Fruit fly (Drosophila melanogaster): ENCODE measurements around the gene CG12991.

Gene CG12991

DNA sequence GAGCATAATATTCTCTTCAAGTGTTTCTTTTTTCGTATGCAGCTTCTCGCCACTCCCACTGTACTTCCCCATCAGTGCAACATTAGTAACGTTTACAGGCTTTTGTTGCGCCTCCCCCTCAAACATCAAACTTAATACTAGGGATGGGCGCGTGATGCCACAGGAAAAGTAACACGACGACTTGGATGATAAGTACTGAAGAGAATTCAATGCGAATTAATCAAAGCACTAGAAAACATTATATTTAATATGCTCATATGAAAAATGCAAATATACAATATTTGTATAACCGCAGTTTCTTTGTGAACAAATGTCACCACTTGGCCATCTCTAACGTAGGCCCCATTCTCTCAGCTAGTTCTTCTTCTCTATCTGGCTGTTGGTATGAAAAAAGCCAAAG lies 24.5 kb upstream of the CG12991 start:
- TF ChIP-seq Sp1 (GFP tag; optimal IDR thresholded peaks at IDR 0.05) (no peak), Dif (GFP tag; optimal IDR thresholded peaks at IDR 0.05; ENCODE audit: partially characterized antibody) (no peak), dsf (GFP tag; optimal IDR thresholded peaks at IDR 0.05; ENCODE audit: borderline replicate concordance) (no peak), CrebA (GFP tag; optimal IDR thresholded peaks at IDR 0.05; ENCODE audit: borderline replicate concordance) (no peak), Jra (GFP tag; optimal IDR thresholded peaks at IDR 0.05) (no peak), Abd-B (GFP tag; optimal IDR thresholded peaks at IDR 0.05) (no peak), tai (GFP tag; optimal IDR thresholded peaks at IDR 0.05) (no peak), psq (GFP tag; optimal IDR thresholded peaks at IDR 0.05) (no peak)

DNA sequence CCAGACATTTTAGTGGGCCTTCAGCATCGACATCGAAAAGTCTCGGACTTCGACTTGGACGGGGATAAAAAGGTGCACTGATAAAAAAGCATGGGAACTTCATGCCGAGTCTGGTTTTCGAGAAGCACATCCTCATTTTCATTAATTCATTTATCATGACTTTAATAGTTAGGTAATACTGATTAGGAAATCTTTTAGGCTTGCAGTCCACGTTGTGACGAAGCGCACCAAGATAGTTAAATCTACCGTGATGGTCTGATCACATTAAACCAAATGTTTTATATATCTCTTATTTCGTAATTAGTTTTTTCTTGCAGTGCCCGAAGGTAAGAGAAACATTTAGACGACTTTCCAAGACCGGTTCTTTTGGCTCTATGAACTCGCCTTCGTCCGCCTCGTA lies 21.0 kb upstream of the CG12991 start:
- no peak for TF ChIP-seq Dif (GFP tag; optimal IDR thresholded peaks at IDR 0.05; ENCODE audit: partially characterized antibody)
- TF ChIP-seq Hnf4 (GFP tag; optimal IDR thresholded peaks at IDR 0.05) = no peak
- no peak for TF ChIP-seq GATAd (GFP tag; optimal IDR thresholded peaks at IDR 0.05)
- peak; percentile 5 for TF ChIP-seq rgr (GFP tag; optimal IDR thresholded peaks at IDR 0.05)
- TF ChIP-seq foxo (GFP tag; optimal IDR thresholded peaks at IDR 0.05) = peak in 1 of 2 experiments; percentile 16
- TF ChIP-seq lola (GFP tag; optimal IDR thresholded peaks at IDR 0.05) = no peak
- TF ChIP-seq fru (GFP tag; optimal IDR thresholded peaks at IDR 0.05) = peak; percentile 5
- TF ChIP-seq Sp1 (GFP tag; optimal IDR thresholded peaks at IDR 0.05) = no peak
- peak; percentile 3 for TF ChIP-seq h (GFP tag; optimal IDR thresholded peaks at IDR 0.05)
- no peak for TF ChIP-seq N (GFP tag; optimal IDR thresholded peaks at IDR 0.05)
- TF ChIP-seq tai (GFP tag; optimal IDR thresholded peaks at IDR 0.05) = no peak

DNA sequence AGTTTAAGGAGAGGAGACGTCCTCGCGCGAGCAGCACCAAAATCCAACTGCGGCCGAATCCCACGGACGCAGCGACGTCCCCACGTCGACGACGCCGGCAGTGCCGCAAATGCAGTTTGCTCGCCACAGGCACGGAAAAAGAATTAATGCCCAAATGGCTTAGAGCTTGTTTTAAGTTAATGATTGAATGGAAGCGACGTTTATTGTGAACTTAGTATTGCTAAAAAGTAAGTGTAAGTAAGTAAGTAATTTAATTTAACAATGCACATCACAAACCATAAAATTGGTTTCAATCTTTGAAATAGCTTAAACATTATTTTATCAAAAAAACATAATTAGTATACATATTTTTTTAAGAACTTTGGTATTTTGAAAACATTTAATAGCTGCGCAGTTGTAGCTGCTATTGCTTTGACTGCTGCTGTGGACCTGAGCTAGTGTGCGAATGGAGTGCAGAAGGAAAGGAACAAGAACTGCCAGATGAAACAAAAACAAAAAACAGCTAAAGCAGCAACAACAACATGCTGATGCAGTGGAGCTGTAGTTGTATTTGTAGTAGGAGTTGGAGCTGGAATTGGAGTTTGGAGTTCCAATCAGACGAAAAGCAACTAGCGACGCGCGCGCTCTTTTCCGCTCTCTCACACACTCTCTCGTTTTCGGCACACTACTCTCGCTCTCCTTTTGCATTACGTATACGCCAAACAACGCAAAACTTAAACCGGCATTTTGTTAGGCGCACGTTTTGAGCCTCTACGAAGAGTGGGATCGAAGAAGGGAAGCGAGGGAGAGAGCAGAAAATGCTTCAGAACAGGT lies 18.3 kb upstream of the CG12991 start, which contains the start of gene CG43658:
CG43658 (minus strand) TSS at position 51 of the 813 bp plus-strand sequence.
- no peak for TF ChIP-seq lola (GFP tag; optimal IDR thresholded peaks at IDR 0.05)
- no peak for TF ChIP-seq pan (optimal IDR thresholded peaks at IDR 0.05)
- TF ChIP-seq Dfd (GFP tag; optimal IDR thresholded peaks at IDR 0.05) = no peak
- TF ChIP-seq rgr (GFP tag; optimal IDR thresholded peaks at IDR 0.05) = peak; percentile 86
- no peak for TF ChIP-seq sv (GFP tag; optimal IDR thresholded peaks at IDR 0.05)
- TF ChIP-seq Mio (GFP tag; optimal IDR thresholded peaks at IDR 0.05) = no peak
- TF ChIP-seq Hnf4 (GFP tag; optimal IDR thresholded peaks at IDR 0.05) = peak; percentile 56
- peak; percentile 46 for TF ChIP-seq Jra (GFP tag; optimal IDR thresholded peaks at IDR 0.05)
- TF ChIP-seq Dif (GFP tag; optimal IDR thresholded peaks at IDR 0.05; ENCODE audit: partially characterized antibody) = peak; percentile 53
- peak; percentile 8 to 92 for TF ChIP-seq foxo (GFP tag; optimal IDR thresholded peaks at IDR 0.05)
- TF ChIP-seq h (GFP tag; optimal IDR thresholded peaks at IDR 0.05) = peak; percentile 90
- TF ChIP-seq br (GFP tag; optimal IDR thresholded peaks at IDR 0.05) = peak; percentile 86
- TF ChIP-seq Sp1 (GFP tag; optimal IDR thresholded peaks at IDR 0.05) = peak; percentile 94
- no peak for TF ChIP-seq Abd-B (GFP tag; optimal IDR thresholded peaks at IDR 0.05)
- peak; percentile 91 for TF ChIP-seq dmrt93B (GFP tag; optimal IDR thresholded peaks at IDR 0.05)
- peak; percentile 78 for TF ChIP-seq woc (GFP tag; optimal IDR thresholded peaks at IDR 0.05)
- peak; percentile 61 to 62 for TF ChIP-seq dl (GFP tag; optimal IDR thresholded peaks at IDR 0.05; ENCODE audit: insufficient read depth in 1 of 2, partially characterized antibody in 2 of 2)
- peak; percentile 82 for TF ChIP-seq sage (GFP tag; optimal IDR thresholded peaks at IDR 0.05)
- TF ChIP-seq psq (GFP tag; optimal IDR thresholded peaks at IDR 0.05) = peak; percentile 94
- peak; percentile 90 for TF ChIP-seq OdsH (GFP tag; optimal IDR thresholded peaks at IDR 0.05)
- peak; percentile 81 for TF ChIP-seq CG9705 (GFP tag; optimal IDR thresholded peaks at IDR 0.05)
- peak; percentile 92 for TF ChIP-seq fru (GFP tag; optimal IDR thresholded peaks at IDR 0.05)
- TF ChIP-seq HLH106 (tag; optimal IDR thresholded peaks at IDR 0.05) = peak; percentile 93
- TF ChIP-seq ey (GFP tag; optimal IDR thresholded peaks at IDR 0.05) = peak; percentile 85
- peak; percentile 48 for TF ChIP-seq CrebA (GFP tag; optimal IDR thresholded peaks at IDR 0.05; ENCODE audit: borderline replicate concordance)
- TF ChIP-seq CG32264 (GFP tag; optimal IDR thresholded peaks at IDR 0.05) = peak; percentile 39
- peak; percentile 81 for TF ChIP-seq brk (GFP tag; optimal IDR thresholded peaks at IDR 0.05)
- peak; percentile 63 for TF ChIP-seq Rel (GFP tag; optimal IDR thresholded peaks at IDR 0.05)
- TF ChIP-seq Rel (tag; optimal IDR thresholded peaks at IDR 0.05) = peak; percentile 55

DNA sequence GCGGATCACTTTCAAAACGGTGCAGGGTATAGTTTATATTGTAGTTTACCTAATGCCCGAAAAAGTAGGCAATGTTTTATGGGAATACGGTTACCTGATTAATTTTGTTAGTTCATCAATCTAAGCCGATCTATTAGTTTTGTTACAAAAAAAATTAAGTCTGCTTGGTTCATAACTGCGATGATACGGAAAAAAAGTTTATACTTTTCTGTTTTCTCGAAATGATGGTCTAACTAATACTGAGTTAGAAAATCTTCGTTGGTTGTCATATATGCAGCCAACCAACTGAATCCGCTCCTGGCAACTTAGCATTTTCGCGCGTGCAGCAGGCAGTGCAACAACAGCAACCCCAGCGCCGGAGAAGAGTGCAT lies 17.7 kb upstream of the CG12991 start:
- TF ChIP-seq jim (GFP tag; optimal IDR thresholded peaks at IDR 0.05) (peak; percentile 8), Hr78 (GFP tag; optimal IDR thresholded peaks at IDR 0.05) (no peak), pan (optimal IDR thresholded peaks at IDR 0.05) (no peak), Sp1 (GFP tag; optimal IDR thresholded peaks at IDR 0.05) (peak; percentile 95), Abd-B (GFP tag; optimal IDR thresholded peaks at IDR 0.05) (no peak), Dfd (GFP tag; optimal IDR thresholded peaks at IDR 0.05) (peak; percentile 85), Hnf4 (GFP tag; optimal IDR thresholded peaks at IDR 0.05) (peak; percentile 80), CG9705 (GFP tag; optimal IDR thresholded peaks at IDR 0.05) (peak; percentile 95), Rel (GFP tag; optimal IDR thresholded peaks at IDR 0.05) (no peak), Rel (tag; optimal IDR thresholded peaks at IDR 0.05) (peak; percentile 60), usp (GFP tag; optimal IDR thresholded peaks at IDR 0.05) (no peak), woc (GFP tag; optimal IDR thresholded peaks at IDR 0.05) (peak; percentile 94), psq (GFP tag; optimal IDR thresholded peaks at IDR 0.05) (peak; percentile 74), HLH106 (tag; optimal IDR thresholded peaks at IDR 0.05) (peak; percentile 96), rgr (GFP tag; optimal IDR thresholded peaks at IDR 0.05) (peak; percentile 85), lola (GFP tag; optimal IDR thresholded peaks at IDR 0.05) (no peak), br (GFP tag; optimal IDR thresholded peaks at IDR 0.05) (peak; percentile 90), Mio (GFP tag; optimal IDR thresholded peaks at IDR 0.05) (peak; percentile 49), Myc (optimal IDR thresholded peaks at IDR 0.05) (no peak), N (GFP tag; optimal IDR thresholded peaks at IDR 0.05) (no peak), tai (GFP tag; optimal IDR thresholded peaks at IDR 0.05) (peak; percentile 91), foxo (GFP tag; optimal IDR thresholded peaks at IDR 0.05) (peak; percentile 11 to 94), Jra (GFP tag; optimal IDR thresholded peaks at IDR 0.05) (peak; percentile 78), dmrt93B (GFP tag; optimal IDR thresholded peaks at IDR 0.05) (peak; percentile 98), ey (GFP tag; optimal IDR thresholded peaks at IDR 0.05) (peak; percentile 94), Dif (GFP tag; optimal IDR thresholded peaks at IDR 0.05; ENCODE audit: partially characterized antibody) (no peak), fru (GFP tag; optimal IDR thresholded peaks at IDR 0.05) (peak; percentile 97), CG32264 (GFP tag; optimal IDR thresholded peaks at IDR 0.05) (peak; percentile 54), brk (GFP tag; optimal IDR thresholded peaks at IDR 0.05) (peak; percentile 9), dsf (GFP tag; optimal IDR thresholded peaks at IDR 0.05; ENCODE audit: borderline replicate concordance) (peak; percentile 12), h (GFP tag; optimal IDR thresholded peaks at IDR 0.05) (peak; percentile 93)

Data from whole organism, wandering third instar larva.